Worm (Caenorhabditis elegans) whole organism, L4 larva: ENCODE measurements around the gene ints-6.

Source experiments
- D1046.2 ChIP-seq: fragments of 200-800 bp; sonication (Bioruptor generic); IDR thresholded peaks from 2 replicates; pipeline ENCODE4 v1.3.6; 2022; ENCODE audit warnings: missing genetic modification characterization, missing compliant biosample characterization
- T20F7.1 ChIP-seq: fragments of 200-800 bp; sonication (Bioruptor generic); optimal IDR thresholded peaks from 2 replicates; lab custom pipeline; 2018; ENCODE audit warnings: mild to moderate bottlenecking, missing genetic modification characterization, missing compliant biosample characterization
- Y105C5A.15 ChIP-seq: fragments of 200-800 bp; sonication (Bioruptor generic); IDR thresholded peaks from 2 replicates; pipeline ENCODE4 v1.3.6; 2022; ENCODE audit warnings: missing genetic modification characterization, missing compliant biosample characterization
- Y48G9A.11 ChIP-seq: fragments of 200-800 bp; sonication (Bioruptor generic); IDR thresholded peaks from 2 replicates; pipeline ENCODE4 v1.3.6; 2022; ENCODE audit warnings: missing genetic modification reagents, missing genetic modification characterization, missing compliant biosample characterization
- aha-1 ChIP-seq: fragments of 150-350 bp; peaks from one replicate; lab custom pipeline; 2014; ENCODE audit warnings: missing biosample characterization, missing genetic modification characterization
- attf-4 ChIP-seq: sonication (generic microtip); optimal IDR thresholded peaks from 3 replicates; lab custom pipeline; 2017; ENCODE audit warnings: missing biosample characterization, missing genetic modification characterization
- ceh-20 ChIP-seq: fragments of 200-800 bp; sonication (Bioruptor generic); IDR thresholded peaks from 2 replicates; pipeline ENCODE4 v1.3.6; 2022; ENCODE audit warnings: missing genetic modification reagents, missing genetic modification characterization, missing compliant biosample characterization
- ceh-28 ChIP-seq: fragments of 150-350 bp; optimal IDR thresholded peaks from 2 replicates; lab custom pipeline; 2014; ENCODE audit warnings: missing biosample characterization, missing genetic modification reagents, missing genetic modification characterization
- ceh-32 ChIP-seq: sonication (generic microtip); optimal IDR thresholded peaks from 2 replicates; lab custom pipeline; 2016; ENCODE audit warnings: mild to moderate bottlenecking, missing genetic modification characterization, missing compliant biosample characterization; ENCODE audit not compliant: poor library complexity
- ceh-44 ChIP-seq: fragments of 200-800 bp; sonication (Bioruptor generic); IDR thresholded peaks from 2 replicates; pipeline ENCODE4 v1.3.6; 2022; ENCODE audit warnings: missing genetic modification reagents, missing genetic modification characterization, missing compliant biosample characterization
- ceh-62 ChIP-seq: sonication (generic microtip); optimal IDR thresholded peaks from 2 replicates; lab custom pipeline; 2017; ENCODE audit warnings: missing biosample characterization, missing genetic modification characterization
- ceh-82 ChIP-seq: sonication (generic microtip); optimal IDR thresholded peaks from 2 replicates; lab custom pipeline; 2017; ENCODE audit warnings: missing biosample characterization, missing genetic modification characterization
- cey-2 ChIP-seq: sonication (generic microtip); optimal IDR thresholded peaks from 3 replicates; lab custom pipeline; 2017; ENCODE audit warnings: missing genetic modification characterization, mild to moderate bottlenecking, missing compliant biosample characterization, antibody characterized with exemption, borderline replicate concordance; ENCODE audit not compliant: insufficient read depth
- daf-16 ChIP-seq, 3 experiments: sonication (generic microtip); optimal IDR thresholded peaks; 2 replicates each; lab custom pipeline; 2016 to 2017; ENCODE audit warnings: missing genetic modification characterization in 3 of 3, missing genetic modification reagents in 3 of 3, mild to moderate bottlenecking in 2 of 3, missing compliant biosample characterization in 2 of 3, missing biosample characterization in 1 of 3, moderate library complexity in 1 of 3
- daf-8 ChIP-seq: fragments of 200-800 bp; sonication (Bioruptor generic); IDR thresholded peaks from 2 replicates; pipeline ENCODE4 v1.3.6; 2022; ENCODE audit warnings: missing genetic modification characterization, missing compliant biosample characterization
- dmd-6 ChIP-seq: fragments of 200-800 bp; sonication (Bioruptor generic); IDR thresholded peaks from 2 replicates; pipeline ENCODE4 v1.3.6; 2022; ENCODE audit warnings: missing genetic modification reagents, missing genetic modification characterization, missing compliant biosample characterization
- dmd-8 ChIP-seq: fragments of 200-800 bp; sonication (Bioruptor generic); IDR thresholded peaks from 2 replicates; pipeline ENCODE4 v1.3.6; 2022; ENCODE audit warnings: missing genetic modification characterization, missing compliant biosample characterization
- dmd-9 ChIP-seq: fragments of 200-800 bp; sonication (Bioruptor generic); IDR thresholded peaks from 2 replicates; pipeline ENCODE4 v1.3.6; 2022; ENCODE audit warnings: missing genetic modification reagents, missing genetic modification characterization, missing compliant biosample characterization
- dpl-1 ChIP-seq: fragments of 150-350 bp; optimal IDR thresholded peaks from 2 replicates; lab custom pipeline; 2014; ENCODE audit warnings: missing biosample characterization, missing genetic modification reagents, missing genetic modification characterization
- duxl-1 ChIP-seq: sonication (generic microtip); optimal IDR thresholded peaks from 2 replicates; lab custom pipeline; 2016; ENCODE audit warnings: mild to moderate bottlenecking, missing genetic modification characterization, moderate library complexity, missing compliant biosample characterization; ENCODE audit not compliant: poor library complexity
- fkh-10 ChIP-seq: fragments of 150-350 bp; optimal IDR thresholded peaks from 2 replicates; lab custom pipeline; 2014; ENCODE audit warnings: missing biosample characterization, missing genetic modification reagents, missing genetic modification characterization
- gei-8 ChIP-seq: fragments of 200-800 bp; sonication (Bioruptor generic); optimal IDR thresholded peaks from 2 replicates; lab custom pipeline; 2018; ENCODE audit warnings: mild to moderate bottlenecking, missing genetic modification characterization, missing compliant biosample characterization
- hlh-11 ChIP-seq: fragments of 200-800 bp; sonication (Bioruptor generic); optimal IDR thresholded peaks from 2 replicates; lab custom pipeline; 2018; ENCODE audit warnings: mild to moderate bottlenecking, missing genetic modification characterization, missing compliant biosample characterization
- hlh-30 ChIP-seq: sonication (generic microtip); optimal IDR thresholded peaks from 2 replicates; lab custom pipeline; 2017; ENCODE audit warnings: antibody characterized with exemption, mild to moderate bottlenecking, missing genetic modification characterization, missing compliant biosample characterization; ENCODE audit not compliant: insufficient read depth
- lim-7 ChIP-seq: fragments of 200-800 bp; sonication (Bioruptor generic); IDR thresholded peaks from 2 replicates; pipeline ENCODE4 v1.3.6; 2022; ENCODE audit warnings: missing genetic modification characterization, missing compliant biosample characterization
- lin-29 ChIP-seq: fragments of 200-800 bp; sonication (Bioruptor generic); IDR thresholded peaks from 2 replicates; pipeline ENCODE4 v1.3.6; 2022; ENCODE audit warnings: missing genetic modification reagents, missing genetic modification characterization, missing compliant biosample characterization
- lin-38 ChIP-seq: fragments of 200-800 bp; sonication (Bioruptor generic); IDR thresholded peaks from 2 replicates; pipeline ENCODE4 v1.3.6; 2022; ENCODE audit warnings: missing genetic modification reagents, missing genetic modification characterization, missing compliant biosample characterization
- lsy-2 ChIP-seq, 2 experiments: fragments of 150-350 bp in 1 of 2; sonication (generic microtip) in 1 of 2; optimal IDR thresholded peaks; 2 replicates each; lab custom pipeline; 2014 to 2017; ENCODE audit warnings: missing biosample characterization in 2 of 2, missing genetic modification characterization in 2 of 2
- madf-5 ChIP-seq, 2 experiments: fragments of 200-800 bp; sonication (Bioruptor generic); IDR thresholded peaks; 2 replicates each; pipeline ENCODE4 v1.3.6; 2022; ENCODE audit warnings: missing compliant biosample characterization in 2 of 2, missing genetic modification characterization in 2 of 2
- mdt-29 ChIP-seq: fragments of 200-800 bp; sonication (Bioruptor generic); IDR thresholded peaks from 2 replicates; pipeline ENCODE4 v1.3.6; 2022; ENCODE audit warnings: missing genetic modification reagents, missing genetic modification characterization, missing compliant biosample characterization
- nhr-41 ChIP-seq: fragments of 200-800 bp; sonication (Bioruptor generic); IDR thresholded peaks from 2 replicates; pipeline ENCODE4 v1.3.6; 2022; ENCODE audit warnings: missing genetic modification reagents, missing genetic modification characterization, missing compliant biosample characterization
- nhr-6 ChIP-seq: fragments of 150-350 bp; optimal IDR thresholded peaks from 2 replicates; lab custom pipeline; 2014; ENCODE audit warnings: missing biosample characterization, missing genetic modification characterization
- nhr-76 ChIP-seq: fragments of 150-350 bp; optimal IDR thresholded peaks from 2 replicates; lab custom pipeline; 2014; ENCODE audit warnings: missing biosample characterization, missing genetic modification characterization
- php-3 ChIP-seq: fragments of 200-800 bp; sonication (Bioruptor generic); IDR thresholded peaks from 2 replicates; pipeline ENCODE4 v1.3.6; 2022; ENCODE audit warnings: missing genetic modification reagents, missing genetic modification characterization, missing compliant biosample characterization
- snpc-1.2 ChIP-seq: fragments of 200-800 bp; sonication (Bioruptor generic); IDR thresholded peaks from 2 replicates; pipeline ENCODE4 v1.3.6; 2022; ENCODE audit warnings: missing genetic modification reagents, missing genetic modification characterization, missing compliant biosample characterization
- snpc-4 ChIP-seq: fragments of 150-350 bp; optimal IDR thresholded peaks from 2 replicates; lab custom pipeline; 2014; ENCODE audit warnings: missing biosample characterization, missing genetic modification characterization
- spr-1 ChIP-seq: sonication (generic microtip); optimal IDR thresholded peaks from 2 replicates; lab custom pipeline; 2016; ENCODE audit warnings: mild to moderate bottlenecking, missing genetic modification characterization, missing compliant biosample characterization
- unc-130 ChIP-seq: sonication (generic microtip); optimal IDR thresholded peaks from 2 replicates; lab custom pipeline; 2016; ENCODE audit warnings: missing genetic modification reagents, missing genetic modification characterization, missing compliant biosample characterization
- unc-62 ChIP-seq, 3 experiments: fragments of 150-350 bp in 1 of 3; sonication (generic microtip); optimal IDR thresholded peaks in 2 of 3; peaks in 1 of 3; 1 replicate in 1 of 3; 2 replicates in 2 of 3; lab custom pipeline; 2014 to 2017; ENCODE audit warnings: missing biosample characterization in 3 of 3, missing genetic modification characterization in 3 of 3, missing genetic modification reagents in 3 of 3, missing genotype in 1 of 3
- vab-7 ChIP-seq: fragments of 200-800 bp; sonication (Bioruptor generic); IDR thresholded peaks from 2 replicates; pipeline ENCODE4 v1.3.6; 2022; ENCODE audit warnings: missing genetic modification reagents, missing genetic modification characterization, missing compliant biosample characterization
- zag-1 ChIP-seq: fragments of 150-350 bp; optimal IDR thresholded peaks from 2 replicates; lab custom pipeline; 2014; ENCODE audit warnings: missing biosample characterization, missing genetic modification characterization
- zfp-3 ChIP-seq: fragments of 200-800 bp; sonication (Bioruptor generic); conservative IDR thresholded peaks from 2 replicates; pipeline ENCODE4 v1.3.6; 2022; ENCODE audit warnings: missing genetic modification reagents, missing genetic modification characterization, missing compliant biosample characterization
- zip-11 ChIP-seq: fragments of 200-800 bp; sonication (Bioruptor generic); IDR thresholded peaks from 2 replicates; pipeline ENCODE4 v1.3.6; 2022; ENCODE audit warnings: missing genetic modification characterization, missing compliant biosample characterization

ints-6 gene

DNA sequence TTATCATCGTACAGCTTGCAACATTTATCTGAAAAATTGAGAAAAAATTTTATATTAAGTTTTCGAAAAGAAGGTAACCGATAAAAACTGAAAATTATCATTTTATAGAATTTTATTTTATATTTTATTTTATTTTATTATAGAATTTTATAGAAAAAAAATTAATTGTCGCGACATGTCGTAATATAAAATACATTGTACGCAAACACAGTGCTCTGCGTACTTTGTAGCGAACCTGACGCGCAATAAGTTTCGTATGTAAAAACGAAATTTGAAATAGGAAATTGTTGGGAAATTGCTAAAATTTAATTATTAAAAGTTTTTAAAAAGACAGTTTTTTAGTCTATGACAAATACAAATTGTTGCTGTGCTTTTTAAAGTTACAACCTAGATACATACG lies at the start of gene ints-6, which contains the start of gene hst-1:
ints-6 (plus strand) TSS at position 260 of the 400 bp plus-strand sequence.
hst-1 (minus strand) TSS at position 28 of the 400 bp plus-strand sequence.
- peak; percentile 58 for TF ChIP-seq dpl-1
- peak in 1 of 2 experiments; percentile 28 for TF ChIP-seq lsy-2 (tag; optimal IDR thresholded peaks at IDR 0.05; lab: Kevin White, UChicago)
- TF ChIP-seq T20F7.1 (GFP tag; lab: Kevin White, UChicago): peak; percentile 59
- no peak for TF ChIP-seq ceh-44 (GFP tag; lab: Robert Waterston, UW)

DNA sequence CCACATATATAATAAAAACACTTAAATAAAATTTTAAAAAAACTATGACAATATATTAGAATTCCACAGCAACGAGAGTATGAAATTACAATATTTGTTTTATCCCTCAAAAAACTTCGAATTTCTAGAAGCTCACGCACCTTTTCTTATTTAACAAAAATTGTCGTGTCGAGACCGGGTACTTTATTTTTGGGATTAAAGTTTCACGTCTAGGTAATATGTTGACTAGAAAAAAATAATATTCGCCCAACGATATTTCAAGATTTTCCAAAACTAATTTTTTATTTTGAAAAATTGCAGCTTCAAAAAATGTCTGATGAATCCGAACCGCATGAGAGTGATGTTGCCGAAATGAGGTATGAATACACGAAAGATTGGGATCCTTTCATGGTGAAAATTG lies 47.1 kb upstream of the ints-6 start, which contains the start of gene C49C8.3:
C49C8.3 (plus strand) TSS at position 301 of the 400 bp plus-strand sequence.
- TF ChIP-seq ceh-20: no peak
- TF ChIP-seq lsy-2 (tag; optimal IDR thresholded peaks at IDR 0.05; lab: Kevin White, UChicago): no peak
- TF ChIP-seq fkh-10 (GFP tag; lab: Kevin White, UChicago): no peak
- TF ChIP-seq ceh-32 (tag; lab: Kevin White, UChicago): no peak
- no peak for TF ChIP-seq snpc-1.2

DNA sequence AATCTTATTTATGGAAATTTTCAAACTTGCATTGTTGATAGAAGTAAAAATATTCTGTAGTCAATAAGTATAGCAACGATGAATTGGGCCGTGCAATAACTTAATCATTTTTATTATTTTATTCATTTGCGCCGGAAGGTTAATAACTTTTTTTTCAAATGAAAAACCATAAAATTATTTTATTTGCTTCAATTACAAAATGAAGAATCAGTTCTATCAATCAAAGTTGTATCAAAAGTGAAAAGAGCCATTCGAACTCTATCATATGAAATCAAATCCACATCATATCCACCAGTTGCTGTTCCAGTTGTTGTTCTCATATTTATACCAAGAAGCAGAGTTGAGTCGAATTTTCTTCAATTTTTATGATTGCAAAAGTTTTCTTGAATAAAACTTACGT lies 43.0 kb upstream of the ints-6 start, which contains the start of gene cyp-33E1:
cyp-33E1 (minus strand) TSS at position 101 of the 400 bp plus-strand sequence.
- TF ChIP-seq nhr-6 (no peak), Y105C5A.15 (GFP tag; lab: Robert Waterston, UW) (no peak), nhr-76 (tag; lab: Kevin White, UChicago) (no peak)

DNA sequence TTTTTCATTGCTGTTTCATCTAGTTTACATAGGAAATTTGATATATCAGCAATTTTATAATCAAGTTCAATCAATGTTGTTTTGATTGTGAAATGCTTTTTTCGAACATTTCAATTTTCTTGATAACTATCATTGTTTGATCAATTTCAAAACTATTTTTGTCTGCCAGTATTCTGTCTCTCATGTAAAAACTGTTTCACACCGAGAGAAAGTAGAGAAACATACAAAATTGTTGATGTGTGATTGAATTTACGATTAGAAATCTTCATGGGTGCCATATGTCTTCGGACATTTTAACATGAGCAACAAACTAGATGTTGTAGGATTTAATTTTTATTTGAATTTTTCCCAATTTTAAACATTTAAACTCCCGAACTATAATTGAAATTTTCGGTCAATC lies 40.8 kb upstream of the ints-6 start, which contains the start of gene C49C8.2:
C49C8.2 (plus strand) TSS at position 393 of the 400 bp plus-strand sequence.
- TF ChIP-seq hlh-11 (tag; lab: Kevin White, UChicago) (peak; percentile 51), nhr-41 (GFP tag; lab: Robert Waterston, UW) (no peak), ceh-28 (tag; lab: Kevin White, UChicago) (no peak), dmd-8 (no peak), zfp-3 (GFP tag; lab: Robert Waterston, UW) (no peak), dmd-9 (no peak), dmd-6 (peak; percentile 10; the same call in 1 of the 2 replicates), Y48G9A.11 (no peak), vab-7 (GFP tag; lab: Robert Waterston, UW) (no peak), unc-62 (GFP tag; optimal IDR thresholded peaks at IDR 0.05 in 1 of 2; lab: Kevin White, UChicago) (peak in 1 of 2 experiments; percentile 81), unc-62 (tag; optimal IDR thresholded peaks at IDR 0.05; lab: Kevin White, UChicago) (no peak), ceh-44 (GFP tag; lab: Robert Waterston, UW) (no peak), spr-1 (tag; lab: Kevin White, UChicago) (no peak), duxl-1 (tag; lab: Kevin White, UChicago) (no peak), php-3 (GFP tag; lab: Robert Waterston, UW) (no peak), zag-1 (tag; lab: Kevin White, UChicago) (no peak), lim-7 (GFP tag; lab: Robert Waterston, UW) (no peak), daf-8 (GFP tag; lab: Robert Waterston, UW) (no peak), lin-29 (GFP tag; lab: Robert Waterston, UW) (no peak), snpc-4 (no peak), mdt-29 (GFP tag; lab: Robert Waterston, UW) (no peak), D1046.2 (no peak), lin-38 (GFP tag; lab: Robert Waterston, UW) (no peak), Y105C5A.15 (GFP tag; lab: Robert Waterston, UW) (no peak), hlh-30 (tag; lab: Kevin White, UChicago) (no peak), ceh-62 (no peak), gei-8 (GFP tag; lab: Kevin White, UChicago) (no peak), madf-5 (GFP tag; IDR thresholded peaks at IDR 0.05; lab: Robert Waterston, UW) (no peak), ceh-20 (no peak), nhr-76 (tag; lab: Kevin White, UChicago) (no peak), unc-130 (GFP tag; lab: Kevin White, UChicago) (no peak), zip-11 (GFP tag; lab: Robert Waterston, UW) (no peak), fkh-10 (GFP tag; lab: Kevin White, UChicago) (no peak), cey-2 (no peak), daf-16 (GFP tag; optimal IDR thresholded peaks at IDR 0.05; lab: Kevin White, UChicago) (no peak), daf-16 (tag; optimal IDR thresholded peaks at IDR 0.05; lab: Kevin White, UChicago) (peak; percentile 66), ceh-82 (no peak), attf-4 (tag; lab: Kevin White, UChicago) (no peak), aha-1 (tag; lab: Kevin White, UChicago) (peak; percentile 57)
